Worm (Caenorhabditis elegans): ENCODE data around the gene nca-2.

- TF ChIP-seq unc-62 (GFP tag; optimal IDR thresholded peaks at IDR 0.05), result no peak
- no peak for TF ChIP-seq nhr-11 (tag; optimal IDR thresholded peaks at IDR 0.05)
- TF ChIP-seq nhr-129 (tag; optimal IDR thresholded peaks at IDR 0.05), result no peak
- no peak for TF ChIP-seq skn-1 (tag; optimal IDR thresholded peaks at IDR 0.05)
- TF ChIP-seq ama-1 (optimal IDR thresholded peaks at IDR 0.05), result no peak
- no peak for TF ChIP-seq lin-11 (tag; optimal IDR thresholded peaks at IDR 0.05)
- TF ChIP-seq zag-1 (tag; optimal IDR thresholded peaks at IDR 0.05), result no peak
Observed at ce11 chrIII:5021689-5022088, 56.3 kb downstream of the nca-2 start, which contains the start of gene R144.3.

All from whole organism, L2 larva.